Worm (Caenorhabditis elegans) whole organism, L1 larva: ENCODE results near the gene ssp-33.

Experiments
- C34B4.2 ChIP-seq: sonication (generic microtip); optimal IDR thresholded peaks from 2 replicates; lab custom pipeline; 2017; ENCODE audit warnings: mild to moderate bottlenecking, missing genetic modification characterization, missing compliant biosample characterization
- ama-1 ChIP-seq: fragments of 150-350 bp; optimal IDR thresholded peaks from 2 replicates; lab custom pipeline; 2014
- blmp-1 ChIP-seq: fragments of 150-350 bp; optimal IDR thresholded peaks from 2 replicates; lab custom pipeline; 2014; ENCODE audit warnings: missing biosample characterization, missing genetic modification characterization
- dpl-1 ChIP-seq, 3 experiments: fragments of 150-350 bp in 2 of 3; sonication (generic microtip) in 1 of 3; optimal IDR thresholded peaks; 2 replicates each; lab custom pipeline; 2014 to 2017; ENCODE audit warnings: missing biosample characterization in 3 of 3, missing genetic modification characterization in 3 of 3, missing genetic modification reagents in 3 of 3
- dsc-1 ChIP-seq: sonication (generic microtip); optimal IDR thresholded peaks from 2 replicates; lab custom pipeline; 2016; ENCODE audit warnings: mild to moderate bottlenecking, missing genetic modification characterization, missing compliant biosample characterization
- efl-1 ChIP-seq, 4 experiments: fragments of 150-350 bp; optimal IDR thresholded peaks in 3 of 4; peaks in 1 of 4; 1 replicate in 1 of 4; 2 replicates in 3 of 4; lab custom pipeline; 2014; ENCODE audit warnings: missing biosample characterization in 2 of 4, missing genetic modification characterization in 2 of 4, missing genetic modification reagents in 2 of 4
- efl-3 ChIP-seq: fragments of 200-800 bp; sonication (Bioruptor generic); optimal IDR thresholded peaks from 2 replicates; lab custom pipeline; 2018; ENCODE audit warnings: mild to moderate bottlenecking, missing genetic modification characterization, missing compliant biosample characterization
- egl-13 ChIP-seq: sonication (generic microtip); optimal IDR thresholded peaks from 2 replicates; lab custom pipeline; 2016; ENCODE audit warnings: missing genotype, missing genetic modification reagents, missing genetic modification characterization, missing compliant biosample characterization
- egl-27 ChIP-seq, 2 experiments: fragments of 150-350 bp in 1 of 2; sonication (generic microtip); optimal IDR thresholded peaks; 3 replicates each; lab custom pipeline; 2017 to 2018; ENCODE audit warnings: missing biosample characterization in 2 of 2, missing genetic modification characterization in 2 of 2, missing genetic modification reagents in 2 of 2
- elt-3 ChIP-seq, 6 experiments: fragments of 150-350 bp in 1 of 6; sonication (generic microtip); optimal IDR thresholded peaks; 2 replicates each; lab custom pipeline; 2017 to 2018; ENCODE audit warnings: missing biosample characterization in 6 of 6, missing genetic modification characterization in 6 of 6, inconsistent platforms in 1 of 6
- grh-1 ChIP-seq: fragments of 200-800 bp; sonication (Bioruptor generic); IDR thresholded peaks from 2 replicates; pipeline ENCODE4 v1.3.6; 2022; ENCODE audit warnings: missing genetic modification reagents, missing genetic modification characterization, missing compliant biosample characterization
- hlh-4 ChIP-seq: sonication (generic microtip); optimal IDR thresholded peaks from 2 replicates; lab custom pipeline; 2016; ENCODE audit warnings: mild to moderate bottlenecking, missing genetic modification characterization, missing compliant biosample characterization
- irx-1 ChIP-seq: sonication (generic microtip); optimal IDR thresholded peaks from 2 replicates; lab custom pipeline; 2016; ENCODE audit warnings: missing genetic modification characterization, missing compliant biosample characterization
- lin-13 ChIP-seq: fragments of 150-350 bp; optimal IDR thresholded peaks from 2 replicates; lab custom pipeline; 2014; ENCODE audit warnings: missing biosample characterization, missing genetic modification reagents, missing genetic modification characterization
- lin-14 ChIP-seq: fragments of 200-800 bp; sonication (Bioruptor generic); optimal IDR thresholded peaks from 2 replicates; lab custom pipeline; 2018; ENCODE audit warnings: mild to moderate bottlenecking, missing genetic modification characterization, moderate library complexity, missing compliant biosample characterization
- lin-35 ChIP-seq, 2 experiments: fragments of 150-350 bp; optimal IDR thresholded peaks; 2 replicates each; lab custom pipeline; 2014; ENCODE audit warnings: missing biosample characterization in 2 of 2, missing genetic modification characterization in 2 of 2, missing genetic modification reagents in 2 of 2
- lin-39 ChIP-seq: fragments of 150-350 bp; optimal IDR thresholded peaks from 2 replicates; lab custom pipeline; 2014; ENCODE audit warnings: missing biosample characterization, missing genetic modification reagents, missing genetic modification characterization
- lsy-2 ChIP-seq, 2 experiments: fragments of 150-350 bp; optimal IDR thresholded peaks; 2 replicates each; lab custom pipeline; 2014; ENCODE audit warnings: missing biosample characterization in 2 of 2, missing genetic modification characterization in 2 of 2
- mab-9 ChIP-seq: fragments of 200-800 bp; sonication (Bioruptor generic); IDR thresholded peaks from 2 replicates; pipeline ENCODE4 v1.3.6; 2022; ENCODE audit warnings: missing genetic modification reagents, missing genetic modification characterization, missing compliant biosample characterization
- mdl-1 ChIP-seq, 2 experiments: fragments of 150-350 bp; optimal IDR thresholded peaks; 2 replicates each; lab custom pipeline; 2014 to 2017; ENCODE audit warnings: missing biosample characterization in 2 of 2, missing genetic modification characterization in 2 of 2, inconsistent platforms in 1 of 2
- mep-1 ChIP-seq: fragments of 150-350 bp; optimal IDR thresholded peaks from 2 replicates; lab custom pipeline; 2014; ENCODE audit warnings: missing biosample characterization, missing genetic modification characterization
- nhr-20 ChIP-seq: sonication (generic microtip); optimal IDR thresholded peaks from 2 replicates; lab custom pipeline; 2016; ENCODE audit warnings: mild to moderate bottlenecking, missing genetic modification characterization, missing compliant biosample characterization
- nhr-47 ChIP-seq: sonication (generic microtip); optimal IDR thresholded peaks from 2 replicates; lab custom pipeline; 2016; ENCODE audit warnings: mild to moderate bottlenecking, missing genetic modification characterization, moderate library complexity, missing compliant biosample characterization
- nhr-76 ChIP-seq: sonication (generic microtip); optimal IDR thresholded peaks from 2 replicates; lab custom pipeline; 2017; ENCODE audit warnings: missing biosample characterization, missing genetic modification characterization
- nhr-85 ChIP-seq: sonication (generic microtip); peaks from one replicate; lab custom pipeline; 2016; ENCODE audit warnings: missing genetic modification characterization, inconsistent platforms, missing compliant biosample characterization
- pag-3 ChIP-seq: sonication (generic microtip); optimal IDR thresholded peaks from 2 replicates; lab custom pipeline; 2017; ENCODE audit warnings: missing genetic modification characterization, mild to moderate bottlenecking, missing compliant biosample characterization, antibody characterized with exemption, borderline replicate concordance; ENCODE audit not compliant: insufficient read depth
- pqm-1 ChIP-seq: sonication (generic microtip); optimal IDR thresholded peaks from 3 replicates; lab custom pipeline; 2017; ENCODE audit warnings: missing biosample characterization, missing genetic modification characterization
- rnt-1 ChIP-seq: sonication (generic microtip); optimal IDR thresholded peaks from 2 replicates; lab custom pipeline; 2016; ENCODE audit warnings: mild to moderate bottlenecking, missing genetic modification characterization, moderate library complexity, missing compliant biosample characterization
- snpc-4 ChIP-seq: fragments of 150-350 bp; optimal IDR thresholded peaks from 2 replicates; lab custom pipeline; 2014; ENCODE audit warnings: missing biosample characterization, missing genetic modification characterization
- snu-23 ChIP-seq: sonication (generic microtip); optimal IDR thresholded peaks from 2 replicates; lab custom pipeline; 2016; ENCODE audit warnings: missing genetic modification characterization, missing compliant biosample characterization
- sup-37 ChIP-seq: fragments of 200-800 bp; sonication (Bioruptor generic); optimal IDR thresholded peaks from 2 replicates; lab custom pipeline; 2018; ENCODE audit warnings: mild to moderate bottlenecking, missing genetic modification characterization, missing compliant biosample characterization
- tbx-2 ChIP-seq: sonication (generic microtip); optimal IDR thresholded peaks from 2 replicates; lab custom pipeline; 2016; ENCODE audit warnings: missing genetic modification characterization, missing compliant biosample characterization
- unc-62 ChIP-seq: fragments of 150-350 bp; optimal IDR thresholded peaks from 2 replicates; lab custom pipeline; 2014; ENCODE audit warnings: missing biosample characterization, missing genetic modification reagents, missing genetic modification characterization
- unc-86 ChIP-seq: sonication (generic microtip); optimal IDR thresholded peaks from 2 replicates; lab custom pipeline; 2016; ENCODE audit warnings: missing genetic modification characterization, missing compliant biosample characterization
- zag-1 ChIP-seq: fragments of 150-350 bp; optimal IDR thresholded peaks from 2 replicates; lab custom pipeline; 2014; ENCODE audit warnings: missing biosample characterization, missing genetic modification characterization
- zip-4 ChIP-seq: fragments of 200-800 bp; sonication (Bioruptor generic); optimal IDR thresholded peaks from 2 replicates; lab custom pipeline; 2018; ENCODE audit warnings: mild to moderate bottlenecking, missing genetic modification characterization, moderate library complexity, missing compliant biosample characterization
- ztf-11 ChIP-seq, 2 experiments: sonication (generic microtip); optimal IDR thresholded peaks; 2 replicates each; lab custom pipeline; 2016 to 2017; ENCODE audit warnings: missing genetic modification characterization in 2 of 2, missing biosample characterization in 1 of 2, missing compliant biosample characterization in 1 of 2

ssp-33 gene

ce11 chrV:14682870-14683269 is 28.3 kb upstream of the ssp-33 start:
- TF ChIP-seq rnt-1 (tag; lab: Kevin White, UChicago) (no peak), nhr-47 (tag; lab: Kevin White, UChicago) (no peak), hlh-4 (tag; lab: Kevin White, UChicago) (no peak), elt-3 (tag; optimal IDR thresholded peaks at IDR 0.05; lab: Kevin White, UChicago) (no peak), mep-1 (tag; lab: Kevin White, UChicago) (no peak), blmp-1 (tag; lab: Kevin White, UChicago) (peak; percentile 58), lin-39 (tag; lab: Kevin White, UChicago) (no peak), lin-13 (GFP tag; lab: Kevin White, UChicago) (no peak), unc-86 (tag; lab: Kevin White, UChicago) (no peak), nhr-85 (tag; lab: Kevin White, UChicago) (peak; percentile 71), efl-1 (optimal IDR thresholded peaks at IDR 0.05; lab: Kevin White, UChicago) (no peak), efl-1 (GFP tag; optimal IDR thresholded peaks at IDR 0.05 in 1 of 2; lab: Kevin White, UChicago) (no peak)

- no peak for TF ChIP-seq egl-27 (tag; optimal IDR thresholded peaks at IDR 0.05; lab: Kevin White, UChicago)
- TF ChIP-seq efl-1 (optimal IDR thresholded peaks at IDR 0.05; lab: Kevin White, UChicago): no peak
- TF ChIP-seq efl-1 (GFP tag; optimal IDR thresholded peaks at IDR 0.05 in 1 of 2; lab: Kevin White, UChicago): peak in 1 of 2 experiments; percentile 81
- peak; percentile 22 for TF ChIP-seq ama-1
Measured at ce11 chrV:14683291-14683690, 27.9 kb upstream of the ssp-33 start.

- no peak for TF ChIP-seq mep-1 (tag; lab: Kevin White, UChicago)
- TF ChIP-seq dsc-1 (tag; lab: Kevin White, UChicago): no peak
- no peak for TF ChIP-seq unc-62 (GFP tag; lab: Kevin White, UChicago)
- no peak for TF ChIP-seq efl-1 (optimal IDR thresholded peaks at IDR 0.05; lab: Kevin White, UChicago)
- peak in 1 of 2 experiments; percentile 90 for TF ChIP-seq efl-1 (GFP tag; optimal IDR thresholded peaks at IDR 0.05 in 1 of 2; lab: Kevin White, UChicago)
- TF ChIP-seq irx-1 (tag; lab: Kevin White, UChicago): no peak
- no peak for TF ChIP-seq egl-13
- TF ChIP-seq ama-1: no peak
- no peak for TF ChIP-seq lin-14 (GFP tag; lab: Kevin White, UChicago)
- TF ChIP-seq lin-35 (GFP tag; optimal IDR thresholded peaks at IDR 0.05; lab: Kevin White, UChicago): no peak
- TF ChIP-seq, all 84 proteins: peak for 1
Measured at ce11 chrV:14683926-14684325, 27.3 kb upstream of the ssp-33 start.

- TF ChIP-seq snu-23 (peak; percentile 3), efl-1 (optimal IDR thresholded peaks at IDR 0.05; lab: Kevin White, UChicago) (no peak), efl-1 (GFP tag; optimal IDR thresholded peaks at IDR 0.05 in 1 of 2; lab: Kevin White, UChicago) (peak in 1 of 2 experiments; percentile 50), nhr-76 (tag; lab: Kevin White, UChicago) (no peak), nhr-20 (tag; lab: Kevin White, UChicago) (peak; percentile 8), pqm-1 (tag; lab: Kevin White, UChicago) (no peak)
- TF ChIP-seq, all 84 proteins: peak for 3
Measured at ce11 chrV:14684359-14685312, 26.5 kb upstream of the ssp-33 start, which contains the start of gene hsp-90. Gene hsp-90, plus strand, starts transcription at chrV:14684918.

- TF ChIP-seq irx-1 (tag; lab: Kevin White, UChicago) (peak; percentile 99), sup-37 (peak; percentile 93), C34B4.2 (tag; lab: Kevin White, UChicago) (peak; percentile 89), efl-3 (peak; percentile 92), mdl-1 (tag; optimal IDR thresholded peaks at IDR 0.05; lab: Kevin White, UChicago) (peak in 1 of 2 experiments; percentile 90), ama-1 (peak; percentile 88), blmp-1 (tag; lab: Kevin White, UChicago) (peak; percentile 80), lin-39 (tag; lab: Kevin White, UChicago) (peak; percentile 97), lin-13 (GFP tag; lab: Kevin White, UChicago) (peak; percentile 98), dpl-1 (GFP tag; optimal IDR thresholded peaks at IDR 0.05; lab: Kevin White, UChicago) (peak; percentile 90), grh-1 (GFP tag; lab: Robert Waterston, UW) (peak; percentile 98), lsy-2 (tag; optimal IDR thresholded peaks at IDR 0.05; lab: Kevin White, UChicago) (peak; percentile 98), ztf-11 (tag; optimal IDR thresholded peaks at IDR 0.05; lab: Kevin White, UChicago) (peak; percentile 53 to 100), egl-27 (tag; optimal IDR thresholded peaks at IDR 0.05; lab: Kevin White, UChicago) (peak; percentile 85 to 89), pag-3 (tag; lab: Kevin White, UChicago) (no peak), snpc-4 (peak; percentile 89), zag-1 (tag; lab: Kevin White, UChicago) (peak; percentile 93), rnt-1 (tag; lab: Kevin White, UChicago) (peak; percentile 99), unc-62 (GFP tag; lab: Kevin White, UChicago) (peak; percentile 75), tbx-2 (tag; lab: Kevin White, UChicago) (peak; percentile 100), zip-4 (GFP tag; lab: Kevin White, UChicago) (peak; percentile 94), mab-9 (GFP tag; lab: Robert Waterston, UW) (peak; percentile 99)
Measured at ce11 chrV:14685435-14686058, 25.6 kb upstream of the ssp-33 start, which contains the start of gene C47E8.4. Gene C47E8.4, minus strand, starts transcription at chrV:14685485.
